Worm (Caenorhabditis elegans): ENCODE results near the gene clip-1.

- TF ChIP-seq unc-62 (GFP tag; optimal IDR thresholded peaks at IDR 0.05) = no peak
- TF ChIP-seq unc-55 (GFP tag; optimal IDR thresholded peaks at IDR 0.05) = no peak
- no peak for TF ChIP-seq R02D3.7 (tag; optimal IDR thresholded peaks at IDR 0.05)
- TF ChIP-seq blmp-1 (tag; optimal IDR thresholded peaks at IDR 0.05; ENCODE audit: insufficient read depth) = peak; percentile 58
- no peak for TF ChIP-seq nhr-11 (tag; optimal IDR thresholded peaks at IDR 0.05)
- peak; percentile 16 for TF ChIP-seq fos-1 (tag; optimal IDR thresholded peaks at IDR 0.05)
- TF ChIP-seq egl-27 (tag; optimal IDR thresholded peaks at IDR 0.05) = no peak
- TF ChIP-seq unc-39 (tag; optimal IDR thresholded peaks at IDR 0.05) = no peak
- no peak for TF ChIP-seq mdl-1 (tag; optimal IDR thresholded peaks at IDR 0.05)
- no peak for TF ChIP-seq lin-13 (GFP tag; optimal IDR thresholded peaks at IDR 0.05)
- no peak for TF ChIP-seq ama-1 (optimal IDR thresholded peaks at IDR 0.05)
- TF ChIP-seq nhr-6 (tag; optimal IDR thresholded peaks at IDR 0.05) = no peak
These were observed 8.9 kb upstream of the clip-1 start for ce11 chrIII:9277803-9278202.

All from whole organism, L2 larva.